Fruit fly (Drosophila melanogaster) whole organism, embryonic: ENCODE results near the gene Obp19c.

Experiments
- CG17328 ChIP-seq: fragments of 200-800 bp; sonication (Bioruptor generic); IDR thresholded peaks from 2 replicates; pipeline ENCODE4 v1.3.6; 2022; ENCODE audit warnings: missing biosample characterization, missing genetic modification characterization
- CG33557 ChIP-seq: fragments of 200-800 bp; sonication (Bioruptor generic); optimal IDR thresholded peaks from 2 replicates; lab custom pipeline; 2019; ENCODE audit warnings: missing biosample characterization, mild to moderate bottlenecking, missing genetic modification characterization, moderate library complexity
- Pdp1 ChIP-seq, 2 experiments: fragments of 200-800 bp; sonication (Bioruptor generic); optimal IDR thresholded peaks; 3 replicates each; lab custom pipeline; 2016; ENCODE audit warnings: missing biosample characterization in 2 of 2, missing genetic modification characterization in 2 of 2, mild to moderate bottlenecking in 1 of 2, moderate library complexity in 1 of 2
- Spps ChIP-seq: fragments of 200-800 bp; sonication (Bioruptor generic); optimal IDR thresholded peaks from 2 replicates; lab custom pipeline; 2018; ENCODE audit warnings: missing biosample characterization, mild to moderate bottlenecking, missing genetic modification characterization
- kay ChIP-seq: fragments of 200-800 bp; sonication (Bioruptor generic); optimal IDR thresholded peaks from 2 replicates; lab custom pipeline; 2016; ENCODE audit warnings: missing biosample characterization, missing genetic modification characterization
- tin ChIP-seq: fragments of 200-800 bp; sonication (Bioruptor generic); optimal IDR thresholded peaks from 3 replicates; lab custom pipeline; 2016; ENCODE audit warnings: missing biosample characterization, missing genetic modification characterization

DNA sequence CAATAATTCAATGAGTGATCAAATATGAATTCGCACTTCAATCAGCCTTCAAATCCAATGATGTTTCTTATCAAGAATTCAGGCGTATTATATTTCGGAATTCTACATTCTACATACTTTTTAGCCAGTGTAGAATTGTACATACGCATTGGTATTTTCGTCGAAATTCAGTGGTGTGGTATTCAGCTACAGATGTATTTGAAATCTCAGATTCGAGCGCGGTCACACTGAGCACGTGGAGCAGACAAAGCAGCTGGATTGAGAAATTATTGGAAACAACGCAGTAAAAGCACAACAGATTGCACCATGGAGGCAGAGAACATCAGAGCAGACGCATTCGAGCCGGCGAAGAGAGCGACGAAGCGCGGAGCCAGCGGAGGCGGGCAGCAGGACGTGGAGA is 27.5 kb downstream of the Obp19c start:
- no peak for TF ChIP-seq kay
- TF ChIP-seq Spps (tag; lab: Kevin White, UChicago), result no peak
- no peak for TF ChIP-seq CG17328 (GFP tag; lab: Robert Waterston, UW)
- no peak for TF ChIP-seq Pdp1 (GFP tag; optimal IDR thresholded peaks at IDR 0.05; lab: Kevin White, UChicago)
- no peak for TF ChIP-seq CG33557 (GFP tag; lab: Kevin White, UChicago)
- TF ChIP-seq tin, result no peak
